Fruit fly (Drosophila melanogaster) whole organism, embryonic: ENCODE results near the gene Dbp21E2.

Experiments
- Ada2b ChIP-seq: fragments of 200-800 bp; sonication (Bioruptor generic); IDR thresholded peaks from 2 replicates; pipeline ENCODE4 v1.3.6; 2022; ENCODE audit warnings: missing biosample characterization, missing genetic modification characterization
- B-H1 ChIP-seq: fragments of 200-800 bp; sonication (Bioruptor generic); IDR thresholded peaks from 3 replicates; pipeline ENCODE4 v1.3.6; 2022; ENCODE audit warnings: missing biosample characterization, missing genetic modification characterization
- CG10959 ChIP-seq: fragments of 200-800 bp; sonication (Bioruptor generic); IDR thresholded peaks from 2 replicates; pipeline ENCODE4 v1.3.6; 2022; ENCODE audit warnings: missing biosample characterization, missing genetic modification characterization
- CG11085 ChIP-seq: fragments of 200-800 bp; sonication (Bioruptor generic); IDR thresholded peaks from 2 replicates; pipeline ENCODE4 v1.3.6; 2022; ENCODE audit warnings: missing biosample characterization, missing genetic modification characterization
- CG13775 ChIP-seq: fragments of 200-800 bp; sonication (Bioruptor generic); optimal IDR thresholded peaks from 3 replicates; lab custom pipeline; 2017; ENCODE audit warnings: missing biosample characterization, mild to moderate bottlenecking, missing genetic modification characterization
- CG16779 ChIP-seq: fragments of 200-800 bp; sonication (Bioruptor generic); IDR thresholded peaks from 2 replicates; pipeline ENCODE4 v1.3.6; 2022; ENCODE audit warnings: missing biosample characterization, missing genetic modification characterization
- CG17385 ChIP-seq: fragments of 200-800 bp; sonication (Bioruptor generic); optimal IDR thresholded peaks from 3 replicates; lab custom pipeline; 2018; ENCODE audit warnings: missing biosample characterization, mild to moderate bottlenecking, missing genetic modification characterization
- CG18262 ChIP-seq: fragments of 200-800 bp; optimal IDR thresholded peaks from 3 replicates; lab custom pipeline; 2019; ENCODE audit warnings: missing biosample characterization, mild to moderate bottlenecking, missing genetic modification characterization, moderate library complexity
- CG18619 ChIP-seq: fragments of 200-800 bp; sonication (Bioruptor generic); optimal IDR thresholded peaks from 3 replicates; lab custom pipeline; 2017; ENCODE audit warnings: missing biosample characterization, mild to moderate bottlenecking, missing genetic modification characterization
- CG2116 ChIP-seq: fragments of 200-800 bp; sonication (Bioruptor generic); optimal IDR thresholded peaks from 3 replicates; lab custom pipeline; 2018; ENCODE audit warnings: missing biosample characterization, mild to moderate bottlenecking, missing genetic modification characterization
- CG2889 ChIP-seq: fragments of 200-800 bp; sonication (Bioruptor generic); IDR thresholded peaks from 3 replicates; pipeline ENCODE4 v1.3.6; 2022; ENCODE audit warnings: missing biosample characterization, missing genetic modification characterization
- CG31388 ChIP-seq: fragments of 200-800 bp; sonication (Bioruptor generic); optimal IDR thresholded peaks from 2 replicates; lab custom pipeline; 2016; ENCODE audit warnings: missing biosample characterization, missing genetic modification characterization
- CG34224 ChIP-seq: fragments of 200-800 bp; sonication (Bioruptor generic); IDR thresholded peaks from 3 replicates; pipeline ENCODE4 v1.3.6; 2022; ENCODE audit warnings: missing biosample characterization, missing genetic modification characterization; ENCODE audit not compliant: partially characterized antibody
- CG34376 ChIP-seq: fragments of 200-800 bp; sonication (Bioruptor generic); optimal IDR thresholded peaks from 2 replicates; lab custom pipeline; 2018; ENCODE audit warnings: missing biosample characterization, mild to moderate bottlenecking, missing genetic modification characterization
- CG4820 ChIP-seq: fragments of 200-800 bp; sonication (Bioruptor generic); optimal IDR thresholded peaks from 3 replicates; lab custom pipeline; 2016; ENCODE audit warnings: missing biosample characterization, missing genetic modification characterization
- CG5953 ChIP-seq: fragments of 200-800 bp; sonication (Bioruptor generic); IDR thresholded peaks from 2 replicates; pipeline ENCODE4 v1.3.6; 2022; ENCODE audit warnings: missing biosample characterization, missing genetic modification characterization
- CG6683 ChIP-seq: fragments of 200-800 bp; sonication (Bioruptor generic); optimal IDR thresholded peaks from 2 replicates; lab custom pipeline; 2017; ENCODE audit warnings: missing biosample characterization, mild to moderate bottlenecking, missing genetic modification characterization, missing genetic modification reagents
- CG7357 ChIP-seq: fragments of 200-800 bp; sonication (Bioruptor generic); IDR thresholded peaks from 3 replicates; pipeline ENCODE4 v1.3.6; 2022; ENCODE audit warnings: missing biosample characterization, missing genetic modification characterization
- CG8281 ChIP-seq: fragments of 200-800 bp; sonication (Bioruptor generic); optimal IDR thresholded peaks from 2 replicates; lab custom pipeline; 2018; ENCODE audit warnings: missing biosample characterization, mild to moderate bottlenecking, missing genetic modification characterization, moderate library complexity
- CHES-1-like ChIP-seq: fragments of 200-800 bp; sonication (Bioruptor generic); optimal IDR thresholded peaks from 2 replicates; lab custom pipeline; 2016; ENCODE audit warnings: missing biosample characterization, missing genetic modification characterization
- Doc2 ChIP-seq: fragments of 200-800 bp; sonication (Bioruptor generic); IDR thresholded peaks from 2 replicates; pipeline ENCODE4 v1.3.6; 2022; ENCODE audit warnings: missing biosample characterization, missing genetic modification characterization
- Drgx ChIP-seq: fragments of 200-800 bp; sonication (Bioruptor generic); IDR thresholded peaks from 2 replicates; pipeline ENCODE4 v1.3.6; 2022; ENCODE audit warnings: missing biosample characterization, missing genetic modification characterization
- E2f2 ChIP-seq: fragments of 200-800 bp; sonication (Bioruptor generic); IDR thresholded peaks from 2 replicates; pipeline ENCODE4 v1.3.6; 2022; ENCODE audit warnings: missing biosample characterization, missing genetic modification characterization
- Hr51 ChIP-seq, 2 experiments: fragments of 200-800 bp; sonication (Bioruptor generic); optimal IDR thresholded peaks; 2 replicates in 1 of 2; 3 replicates in 1 of 2; lab custom pipeline; 2016 to 2018; ENCODE audit warnings: missing biosample characterization in 2 of 2, missing genetic modification characterization in 2 of 2, mild to moderate bottlenecking in 1 of 2, moderate library complexity in 1 of 2
- Hsf ChIP-seq: fragments of 200-800 bp; sonication (Bioruptor generic); optimal IDR thresholded peaks from 3 replicates; lab custom pipeline; 2016; ENCODE audit warnings: missing biosample characterization, missing genetic modification characterization
- Lpt ChIP-seq: fragments of >200 bp; optimal IDR thresholded peaks from 2 replicates; lab custom pipeline; 2018; ENCODE audit warnings: missing biosample characterization, missing genetic modification characterization
- Optix ChIP-seq: fragments of 200-800 bp; sonication (Bioruptor generic); IDR thresholded peaks from 3 replicates; pipeline ENCODE4 v1.3.6; 2022; ENCODE audit warnings: missing biosample characterization, missing genetic modification characterization
- Scr ChIP-seq: fragments of 200-800 bp; sonication (Bioruptor generic); IDR thresholded peaks from 2 replicates; pipeline ENCODE4 v1.3.6; 2022; ENCODE audit warnings: missing biosample characterization, missing genetic modification characterization; ENCODE audit not compliant: partially characterized antibody
- Sry-δ ChIP-seq: fragments of 200-800 bp; sonication (Bioruptor generic); optimal IDR thresholded peaks from 2 replicates; lab custom pipeline; 2016; ENCODE audit warnings: missing biosample characterization, missing genetic modification characterization
- Taf1 ChIP-seq: fragments of 200-800 bp; sonication (Bioruptor generic); IDR thresholded peaks from 2 replicates; pipeline ENCODE4 v1.3.6; 2022; ENCODE audit warnings: missing biosample characterization, missing genetic modification characterization
- Xbp1 ChIP-seq: fragments of 200-800 bp; sonication (Bioruptor generic); optimal IDR thresholded peaks from 3 replicates; lab custom pipeline; 2016; ENCODE audit warnings: missing biosample characterization, mild to moderate bottlenecking, missing genetic modification characterization
- bigmax ChIP-seq: fragments of 200-800 bp; sonication (Bioruptor generic); optimal IDR thresholded peaks from 2 replicates; lab custom pipeline; 2018; ENCODE audit warnings: missing biosample characterization, mild to moderate bottlenecking, missing genetic modification characterization
- ems ChIP-seq: fragments of 200-800 bp; sonication (Bioruptor generic); optimal IDR thresholded peaks from 3 replicates; lab custom pipeline; 2016; ENCODE audit warnings: missing biosample characterization, missing genetic modification characterization
- en ChIP-seq: fragments of 200-800 bp; sonication (Bioruptor generic); optimal IDR thresholded peaks from 2 replicates; lab custom pipeline; 2016; ENCODE audit warnings: missing biosample characterization, missing genetic modification characterization
- eyg ChIP-seq: fragments of 200-800 bp; sonication (Bioruptor generic); optimal IDR thresholded peaks from 3 replicates; lab custom pipeline; 2016; ENCODE audit warnings: missing biosample characterization, missing genetic modification characterization
- ftz-f1 ChIP-seq: fragments of 200-800 bp; sonication (Bioruptor generic); optimal IDR thresholded peaks from 2 replicates; lab custom pipeline; 2016; ENCODE audit warnings: missing biosample characterization, missing genetic modification characterization
- grn ChIP-seq: fragments of 200-800 bp; sonication (Bioruptor generic); optimal IDR thresholded peaks from 3 replicates; lab custom pipeline; 2017; ENCODE audit warnings: missing biosample characterization, missing genetic modification characterization
- gsb ChIP-seq: fragments of 200-800 bp; sonication (Bioruptor generic); IDR thresholded peaks from 2 replicates; pipeline ENCODE4 v1.3.6; 2022; ENCODE audit warnings: missing biosample characterization, missing genetic modification characterization
- ham ChIP-seq: fragments of 200-800 bp; sonication (Bioruptor generic); IDR thresholded peaks from 2 replicates; pipeline ENCODE4 v1.3.6; 2022; ENCODE audit warnings: missing biosample characterization, missing genetic modification characterization
- inv ChIP-seq: fragments of 200-800 bp; sonication (Bioruptor generic); IDR thresholded peaks from 2 replicates; pipeline ENCODE4 v1.3.6; 2022; ENCODE audit warnings: missing biosample characterization, missing genetic modification characterization; ENCODE audit not compliant: partially characterized antibody
- kah ChIP-seq: fragments of 200-800 bp; sonication (Bioruptor generic); optimal IDR thresholded peaks from 2 replicates; lab custom pipeline; 2018; ENCODE audit warnings: missing biosample characterization, mild to moderate bottlenecking, missing genetic modification characterization
- kay ChIP-seq: fragments of 200-800 bp; sonication (Bioruptor generic); optimal IDR thresholded peaks from 2 replicates; lab custom pipeline; 2016; ENCODE audit warnings: missing biosample characterization, missing genetic modification characterization
- knrl ChIP-seq: fragments of 200-800 bp; sonication (Bioruptor generic); IDR thresholded peaks from 3 replicates; pipeline ENCODE4 v1.3.6; 2022; ENCODE audit warnings: missing biosample characterization, missing genetic modification characterization; ENCODE audit not compliant: partially characterized antibody
- mirr ChIP-seq: fragments of 200-800 bp; sonication (Bioruptor generic); optimal IDR thresholded peaks from 3 replicates; lab custom pipeline; 2018; ENCODE audit warnings: missing biosample characterization, mild to moderate bottlenecking, missing genetic modification characterization
- nerfin-2 ChIP-seq: fragments of 200-800 bp; sonication (Bioruptor generic); IDR thresholded peaks from 2 replicates; pipeline ENCODE4 v1.3.6; 2022; ENCODE audit warnings: missing biosample characterization, missing genetic modification characterization; ENCODE audit not compliant: partially characterized antibody
- pum ChIP-seq: fragments of 200-800 bp; sonication (Bioruptor generic); optimal IDR thresholded peaks from 2 replicates; lab custom pipeline; 2016; ENCODE audit warnings: missing biosample characterization, missing genetic modification characterization
- ranshi ChIP-seq: fragments of 200-800 bp; sonication (Bioruptor generic); IDR thresholded peaks from 2 replicates; pipeline ENCODE4 v1.3.6; 2022; ENCODE audit warnings: missing biosample characterization, missing genetic modification characterization
- trem ChIP-seq: fragments of 200-800 bp; optimal IDR thresholded peaks from 3 replicates; lab custom pipeline; 2019; ENCODE audit warnings: missing biosample characterization, mild to moderate bottlenecking, missing genetic modification characterization, moderate library complexity
- ttk ChIP-seq: fragments of 200-800 bp; sonication (Bioruptor generic); IDR thresholded peaks from 2 replicates; pipeline ENCODE4 v2.1.2; 2022; ENCODE audit warnings: missing biosample characterization, missing genetic modification characterization
- twi ChIP-seq: fragments of 200-800 bp; optimal IDR thresholded peaks from 2 replicates; lab custom pipeline; 2019; ENCODE audit warnings: missing biosample characterization, mild to moderate bottlenecking, missing genetic modification characterization, moderate library complexity
- unc-4 ChIP-seq: fragments of 200-800 bp; sonication (Bioruptor generic); IDR thresholded peaks from 2 replicates; pipeline ENCODE4 v1.3.6; 2022; ENCODE audit warnings: missing biosample characterization, missing genetic modification characterization; ENCODE audit not compliant: partially characterized antibody

The Dbp21E2 gene

DNA sequence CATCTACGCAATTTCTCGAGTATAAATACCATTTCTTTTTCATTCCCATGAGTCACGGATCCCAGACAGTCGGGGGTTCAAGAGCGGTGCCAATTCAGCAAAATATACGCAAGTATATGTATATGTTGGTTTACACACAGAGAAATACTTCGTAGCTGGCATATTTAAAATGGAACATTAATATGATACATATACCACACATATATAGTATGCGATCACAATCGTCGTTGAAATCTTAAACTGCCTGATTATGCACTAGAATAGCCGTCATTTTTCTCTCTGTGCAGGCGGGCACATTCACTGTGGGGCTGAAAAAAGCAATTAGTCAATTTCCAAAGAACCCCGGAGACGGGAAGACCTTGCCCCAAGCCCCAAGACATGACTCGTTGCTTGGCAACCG is 30.3 kb downstream of the Dbp21E2 start (continued):
- TF ChIP-seq Sry-δ (GFP tag; lab: Kevin White, UChicago) (peak; percentile 8), B-H1 (GFP tag; lab: Robert Waterston, UW) (peak; percentile 68; the same call in 2 of the 3 replicates), gsb (GFP tag; lab: Robert Waterston, UW) (peak; percentile 71; the same call in 1 of the 2 replicates), mirr (GFP tag; lab: Kevin White, UChicago) (peak; percentile 49), CG7357 (GFP tag; lab: Robert Waterston, UW) (peak; percentile 45; the same call in 1 of the 3 replicates), Optix (peak; percentile 59; the same call in 1 of the 3 replicates), CG16779 (0 out of 2 replicates have a peak, but pooled peaks have one; percentile 24), kah (GFP tag; lab: Kevin White, UChicago) (peak; percentile 11), E2f2 (GFP tag; lab: Robert Waterston, UW) (peak; percentile 61), CG17385 (peak; percentile 57), Hr51 (GFP tag; optimal IDR thresholded peaks at IDR 0.05; lab: Kevin White, UChicago) (peak; percentile 23 to 55), Taf1 (GFP tag; lab: Robert Waterston, UW) (peak; percentile 71), kay (GFP tag; lab: Kevin White, UChicago) (peak; percentile 66), Hsf (peak; percentile 71), Lpt (GFP tag; lab: Kevin White, UChicago) (no peak), ttk (peak; percentile 70), CG8281 (tag; lab: Kevin White, UChicago) (peak; percentile 32), eyg (GFP tag; lab: Kevin White, UChicago) (peak; percentile 17), grn (no peak), CG18262 (tag; lab: Kevin White, UChicago) (peak; percentile 67), unc-4 (no peak), CG10959 (GFP tag; lab: Robert Waterston, UW) (peak; percentile 61), twi (tag; lab: Kevin White, UChicago) (no peak), CG34376 (GFP tag; lab: Kevin White, UChicago) (peak; percentile 55), ham (peak; percentile 57; the same call in 1 of the 2 replicates), Scr (GFP tag; lab: Robert Waterston, UW) (no peak), CHES-1-like (peak; percentile 73), CG2889 (GFP tag; lab: Robert Waterston, UW) (peak; percentile 66; the same call in 1 of the 3 replicates), CG18619 (GFP tag; lab: Kevin White, UChicago) (peak; percentile 54), knrl (no peak), Doc2 (GFP tag; lab: Robert Waterston, UW) (0 out of 2 replicates have a peak, but pooled peaks have one; percentile 38), en (GFP tag; lab: Kevin White, UChicago) (no peak), ems (GFP tag; lab: Kevin White, UChicago) (peak; percentile 51), Ada2b (GFP tag; lab: Robert Waterston, UW) (peak; percentile 82), CG13775 (peak; percentile 72), CG2116 (GFP tag; lab: Kevin White, UChicago) (peak; percentile 10), Xbp1 (GFP tag; lab: Kevin White, UChicago) (peak; percentile 81), CG31388 (GFP tag; lab: Kevin White, UChicago) (no peak), ranshi (GFP tag; lab: Robert Waterston, UW) (peak; percentile 82), CG5953 (no peak), CG11085 (GFP tag; lab: Robert Waterston, UW) (peak; percentile 78), bigmax (GFP tag; lab: Kevin White, UChicago) (no peak), Drgx (peak; percentile 94), trem (peak; percentile 15), ftz-f1 (GFP tag; lab: Kevin White, UChicago) (peak; percentile 38), CG4820 (GFP tag; lab: Kevin White, UChicago) (peak; percentile 44), pum (GFP tag; lab: Kevin White, UChicago) (no peak), CG6683 (GFP tag; lab: Kevin White, UChicago) (peak; percentile 15), nerfin-2 (GFP tag; lab: Robert Waterston, UW) (no peak), inv (GFP tag; lab: Robert Waterston, UW) (no peak), CG34224 (GFP tag; lab: Robert Waterston, UW) (no peak)
